Worm (Caenorhabditis elegans) whole organism, young adult: Measurements from ENCODE around the gene ttr-51.

Experiments used
- akir-1 ChIP-seq: fragments of 200-800 bp; sonication (Bioruptor generic); optimal IDR thresholded peaks from 2 replicates; lab custom pipeline; 2018; ENCODE audit warnings: mild to moderate bottlenecking, missing genetic modification characterization, moderate library complexity, missing compliant biosample characterization
- ama-1 ChIP-seq, 3 experiments: fragments of 150-350 bp in 1 of 3; sonication (generic microtip) in 2 of 3; optimal IDR thresholded peaks; 2 replicates each; lab custom pipeline; 2014 to 2018; ENCODE audit warnings: missing biosample characterization in 2 of 3, missing genetic modification characterization in 2 of 3, missing genetic modification reagents in 2 of 3
- ceh-100 ChIP-seq: fragments of 200-800 bp; sonication (Bioruptor generic); IDR thresholded peaks from 2 replicates; pipeline ENCODE4 v1.3.6; 2022; ENCODE audit warnings: missing genetic modification reagents, missing genetic modification characterization, missing compliant biosample characterization
- ceh-58 ChIP-seq: fragments of 200-800 bp; sonication (Bioruptor generic); IDR thresholded peaks from 2 replicates; pipeline ENCODE4 v1.3.6; 2022; ENCODE audit warnings: missing genetic modification characterization, missing compliant biosample characterization
- die-1 ChIP-seq: sonication (generic microtip); optimal IDR thresholded peaks from 2 replicates; lab custom pipeline; 2016; ENCODE audit warnings: missing genotype, mild to moderate bottlenecking, missing genetic modification characterization, missing compliant biosample characterization
- hlh-12 ChIP-seq: sonication (generic microtip); optimal IDR thresholded peaks from 2 replicates; lab custom pipeline; 2016; ENCODE audit warnings: missing genetic modification characterization, missing compliant biosample characterization
- madf-10 ChIP-seq: sonication (generic microtip); optimal IDR thresholded peaks from 2 replicates; lab custom pipeline; 2016; ENCODE audit warnings: mild to moderate bottlenecking, missing genetic modification characterization, missing compliant biosample characterization
- madf-3 ChIP-seq: fragments of 200-800 bp; sonication (Bioruptor generic); IDR thresholded peaks from 2 replicates; pipeline ENCODE4 v1.3.6; 2022; ENCODE audit warnings: missing genetic modification reagents, missing genetic modification characterization, missing compliant biosample characterization
- nhr-90 ChIP-seq: sonication (generic microtip); optimal IDR thresholded peaks from 2 replicates; lab custom pipeline; 2016; ENCODE audit warnings: missing genotype, mild to moderate bottlenecking, missing genetic modification characterization, missing compliant biosample characterization
- rec-8 ChIP-seq, 2 experiments: sonication (generic microtip); optimal IDR thresholded peaks; 2 replicates each; lab custom pipeline; 2016; ENCODE audit warnings: mild to moderate bottlenecking in 2 of 2, missing genetic modification characterization in 2 of 2, missing genetic modification reagents in 2 of 2, missing genotype in 2 of 2, missing biosample characterization in 1 of 2, missing compliant biosample characterization in 1 of 2, moderate library complexity in 1 of 2
- unc-62 ChIP-seq: fragments of 150-350 bp; optimal IDR thresholded peaks from 2 replicates; lab custom pipeline; 2014; ENCODE audit warnings: missing biosample characterization, missing genetic modification reagents, missing genetic modification characterization
- xnd-1 ChIP-seq: sonication (generic microtip); optimal IDR thresholded peaks from 2 replicates; lab custom pipeline; 2016; ENCODE audit warnings: missing genotype, missing genetic modification reagents, missing genetic modification characterization, missing compliant biosample characterization
- zim-3 ChIP-seq: sonication (generic microtip); optimal IDR thresholded peaks from 2 replicates; lab custom pipeline; 2017; ENCODE audit warnings: mild to moderate bottlenecking, missing genetic modification characterization, moderate library complexity, missing compliant biosample characterization
- ztf-18 ChIP-seq: sonication (generic microtip); optimal IDR thresholded peaks from 2 replicates; lab custom pipeline; 2016; ENCODE audit warnings: missing genotype, mild to moderate bottlenecking, missing genetic modification characterization, missing compliant biosample characterization

DNA sequence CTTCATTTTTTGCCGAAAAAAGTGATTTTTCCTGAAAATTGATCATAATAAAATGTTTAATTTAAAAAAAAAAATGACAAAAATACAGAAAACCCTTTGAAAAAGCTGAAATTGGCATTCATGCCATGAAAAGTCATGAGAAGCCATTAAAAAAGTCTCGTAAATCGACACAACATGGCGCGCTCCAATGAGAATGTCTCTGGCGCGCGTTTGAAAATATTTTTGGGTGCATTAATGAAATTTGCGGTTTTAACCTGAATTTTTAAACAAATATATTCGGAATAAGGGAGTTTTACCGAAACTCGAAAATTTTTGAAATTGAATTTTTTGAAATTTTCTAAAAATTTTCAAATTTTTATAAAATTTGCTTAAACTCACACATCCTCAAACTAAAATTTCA lies 4.3 kb downstream of the ttr-51 start:
- TF ChIP-seq unc-62 (GFP tag; lab: Kevin White, UChicago) (no peak), die-1 (tag; lab: Kevin White, UChicago) (no peak), madf-10 (no peak), ztf-18 (tag; lab: Kevin White, UChicago) (no peak), ceh-100 (no peak), madf-3 (GFP tag; lab: Robert Waterston, UW) (no peak), rec-8 (tag; optimal IDR thresholded peaks at IDR 0.05; lab: Kevin White, UChicago) (no peak), ama-1 (optimal IDR thresholded peaks at IDR 0.05; lab: Kevin White, UChicago) (no peak), ama-1 (GFP tag; optimal IDR thresholded peaks at IDR 0.05; lab: Kevin White, UChicago) (no peak), zim-3 (tag; lab: Kevin White, UChicago) (no peak), nhr-90 (tag; lab: Kevin White, UChicago) (no peak), ceh-58 (GFP tag; lab: Robert Waterston, UW) (no peak), hlh-12 (tag; lab: Kevin White, UChicago) (no peak), xnd-1 (no peak), akir-1 (GFP tag; lab: Kevin White, UChicago) (no peak)
